Fruit fly (Drosophila melanogaster): ENCODE measurements around the gene CG43844.

CG43844 gene

dm6 chr3R:21874982-21875466 is 14.3 kb upstream of the CG43844 start, which contains the start of gene CG6656 (continued):
- TF ChIP-seq CG1621 (tag; optimal IDR thresholded peaks at IDR 0.05), result peak; percentile 80
- TF ChIP-seq CG15336 (GFP tag; IDR thresholded peaks at IDR 0.05), result peak; percentile 64
- peak; percentile 37 for TF ChIP-seq CG3919 (GFP tag; optimal IDR thresholded peaks at IDR 0.05)
- TF ChIP-seq esn (GFP tag; optimal IDR thresholded peaks at IDR 0.05), result peak; percentile 26
- TF ChIP-seq achi (GFP tag; optimal IDR thresholded peaks at IDR 0.05), result no peak
- TF ChIP-seq fkh (GFP tag; optimal IDR thresholded peaks at IDR 0.05), result peak; percentile 47
- peak; percentile 76; the same call in 2 of the 3 replicates for TF ChIP-seq CG6163 (GFP tag; IDR thresholded peaks at IDR 0.05)
- TF ChIP-seq CG9139 (GFP tag; optimal IDR thresholded peaks at IDR 0.05), result peak; percentile 24
- TF ChIP-seq CG8632 (GFP tag; optimal IDR thresholded peaks at IDR 0.05), result no peak
- peak; percentile 22 to 49 for TF ChIP-seq ss (GFP tag; optimal IDR thresholded peaks at IDR 0.05)
- no peak for TF ChIP-seq CG10631 (GFP tag; optimal IDR thresholded peaks at IDR 0.05)
- peak; percentile 87 for TF ChIP-seq dsx (GFP tag; optimal IDR thresholded peaks at IDR 0.05; ENCODE audit: poor library complexity, severe bottlenecking)
- peak; percentile 25 for TF ChIP-seq CG6854 (GFP tag; optimal IDR thresholded peaks at IDR 0.05)
- no peak for TF ChIP-seq CG31627 (GFP tag; optimal IDR thresholded peaks at IDR 0.05)
- TF ChIP-seq Hr38 (GFP tag; optimal IDR thresholded peaks at IDR 0.05), result no peak
- TF ChIP-seq Hr39 (GFP tag; optimal IDR thresholded peaks at IDR 0.05), result no peak
- TF ChIP-seq spab (GFP tag; optimal IDR thresholded peaks at IDR 0.05), result no peak
- TF ChIP-seq eg (GFP tag; IDR thresholded peaks at IDR 0.05), result no peak; the same call in 2 of the 3 replicates
- peak; percentile 22 for TF ChIP-seq CG10669 (GFP tag; optimal IDR thresholded peaks at IDR 0.05)
- peak; percentile 76 for TF ChIP-seq Lpt (GFP tag; optimal IDR thresholded peaks at IDR 0.05)
- peak; percentile 33; the same call in 1 of the 2 replicates for TF ChIP-seq CG11294 (GFP tag; IDR thresholded peaks at IDR 0.05)
- no peak for TF ChIP-seq topi (GFP tag; optimal IDR thresholded peaks at IDR 0.05)

dm6 chr3R:21877636-21878035 is 11.7 kb upstream of the CG43844 start, which contains the start of gene P5CDh2:
Gene P5CDh2 (plus strand): TSS chr3R:21877936.
- no peak for TF ChIP-seq lz (GFP tag; optimal IDR thresholded peaks at IDR 0.05)
- no peak for TF ChIP-seq CG10669 (GFP tag; optimal IDR thresholded peaks at IDR 0.05)
- TF ChIP-seq Hr38 (GFP tag; optimal IDR thresholded peaks at IDR 0.05), result no peak
- no peak for TF ChIP-seq CG11294 (GFP tag; IDR thresholded peaks at IDR 0.05)
- no peak for TF ChIP-seq Eip93F (GFP tag; optimal IDR thresholded peaks at IDR 0.05)
- TF ChIP-seq CG34406 (GFP tag; optimal IDR thresholded peaks at IDR 0.05), result no peak
- no peak for TF ChIP-seq fd59A (GFP tag; optimal IDR thresholded peaks at IDR 0.05)
- no peak for TF ChIP-seq Ets96B (tag; optimal IDR thresholded peaks at IDR 0.05)
- no peak for TF ChIP-seq achi (GFP tag; optimal IDR thresholded peaks at IDR 0.05)
- TF ChIP-seq Sox15 (GFP tag; optimal IDR thresholded peaks at IDR 0.05), result no peak
- TF ChIP-seq Eip78C (GFP tag), result no peak
- no peak for TF ChIP-seq eg (GFP tag; IDR thresholded peaks at IDR 0.05)
- no peak for TF ChIP-seq CG3919 (GFP tag; optimal IDR thresholded peaks at IDR 0.05)
- TF ChIP-seq CG6854 (GFP tag; optimal IDR thresholded peaks at IDR 0.05), result no peak
- TF ChIP-seq CG15336 (GFP tag; IDR thresholded peaks at IDR 0.05), result no peak
- no peak for TF ChIP-seq fkh (GFP tag; optimal IDR thresholded peaks at IDR 0.05)

- no peak for TF ChIP-seq OdsH (GFP tag; optimal IDR thresholded peaks at IDR 0.05)
- TF ChIP-seq CG6808 (GFP tag; optimal IDR thresholded peaks at IDR 0.05), result no peak
- no peak for TF ChIP-seq Sox102F (GFP tag; optimal IDR thresholded peaks at IDR 0.05)
- TF ChIP-seq CG6792 (GFP tag; optimal IDR thresholded peaks at IDR 0.05), result no peak
- TF ChIP-seq CG16779 (tag; optimal IDR thresholded peaks at IDR 0.05), result no peak
- TF ChIP-seq CG32006 (GFP tag; optimal IDR thresholded peaks at IDR 0.05), result no peak
- TF ChIP-seq CG15336 (GFP tag; IDR thresholded peaks at IDR 0.05), result no peak
- no peak for TF ChIP-seq CG11762 (GFP tag; optimal IDR thresholded peaks at IDR 0.05; ENCODE audit: insufficient read depth)
- TF ChIP-seq CG11294 (GFP tag; IDR thresholded peaks at IDR 0.05), result no peak
- no peak for TF ChIP-seq pdm3 (GFP tag; optimal IDR thresholded peaks at IDR 0.05)
- TF ChIP-seq fkh (GFP tag; optimal IDR thresholded peaks at IDR 0.05), result no peak
Observed at dm6 chr3R:21878473-21878872, 10.9 kb upstream of the CG43844 start, which contains the start of gene CG34148. Gene CG34148 (minus strand): TSS chr3R:21878686.

Data from whole organism, prepupa.